Fruit fly (Drosophila melanogaster) whole organism, prepupa: Measurements from ENCODE around the gene CG45207.

ENCODE experiments used
- Blimp-1 ChIP-seq: fragments of 200-800 bp; sonication (Bioruptor generic); optimal IDR thresholded peaks from 3 replicates; lab custom pipeline; 2017; ENCODE audit warnings: missing biosample characterization, missing genetic modification characterization, mild to moderate bottlenecking, moderate library complexity, missing genetic modification reagents
- CG11294 ChIP-seq: fragments of 200-800 bp; sonication (Bioruptor generic); IDR thresholded peaks from 2 replicates; pipeline ENCODE4 v1.3.6; 2022; ENCODE audit warnings: missing biosample characterization, missing genetic modification characterization
- CG3919 ChIP-seq: fragments of 200-800 bp; sonication (Bioruptor generic); optimal IDR thresholded peaks from 3 replicates; lab custom pipeline; 2016; ENCODE audit warnings: missing biosample characterization, missing genetic modification characterization
- CG6163 ChIP-seq: fragments of 200-800 bp; sonication (Bioruptor generic); IDR thresholded peaks from 3 replicates; pipeline ENCODE4 v1.3.6; 2022; ENCODE audit warnings: missing biosample characterization, missing genetic modification characterization
- CG7368 ChIP-seq: fragments of 200-800 bp; sonication (Bioruptor generic); optimal IDR thresholded peaks from 3 replicates; lab custom pipeline; 2016; ENCODE audit warnings: missing biosample characterization, missing genetic modification characterization
- Gug ChIP-seq: fragments of 200-800 bp; sonication (Bioruptor generic); IDR thresholded peaks from 2 replicates; pipeline ENCODE4 v1.3.6; 2022; ENCODE audit warnings: missing biosample characterization, missing genetic modification characterization
- Hr4 ChIP-seq: fragments of 200-800 bp; sonication (Bioruptor generic); optimal IDR thresholded peaks from 3 replicates; lab custom pipeline; 2016; ENCODE audit warnings: missing biosample characterization, missing genetic modification characterization
- OdsH ChIP-seq: fragments of 200-800 bp; sonication (Bioruptor generic); optimal IDR thresholded peaks from 3 replicates; lab custom pipeline; 2016; ENCODE audit warnings: missing biosample characterization, missing genetic modification characterization
- Sox102F ChIP-seq: fragments of 200-800 bp; sonication (Bioruptor generic); optimal IDR thresholded peaks from 2 replicates; lab custom pipeline; 2016; ENCODE audit warnings: missing biosample characterization, mild to moderate bottlenecking, missing genetic modification characterization
- acj6 ChIP-seq: fragments of 200-800 bp; sonication (Bioruptor generic); optimal IDR thresholded peaks from 3 replicates; lab custom pipeline; 2016; ENCODE audit warnings: missing biosample characterization, missing genetic modification characterization
- esn ChIP-seq: fragments of 200-800 bp; sonication (Bioruptor generic); optimal IDR thresholded peaks from 2 replicates; lab custom pipeline; 2016; ENCODE audit warnings: missing biosample characterization, mild to moderate bottlenecking, missing genetic modification characterization, moderate library complexity
- svp ChIP-seq: fragments of 200-800 bp; sonication (Bioruptor generic); peaks from one replicate; lab custom pipeline; 2016; ENCODE audit warnings: missing biosample characterization, missing genetic modification characterization

dm6 chr3R:15744354-15744753, 30.8 kb downstream of the CG45207 start, which contains the start of gene CG4520:
- TF ChIP-seq Sox102F (GFP tag; lab: Kevin White, UChicago): no peak
- no peak for TF ChIP-seq svp
- no peak for TF ChIP-seq esn
- TF ChIP-seq CG3919 (GFP tag; lab: Kevin White, UChicago): no peak
- TF ChIP-seq Gug (GFP tag; lab: Robert Waterston, UW): no peak
- TF ChIP-seq CG6163 (GFP tag; lab: Robert Waterston, UW): no peak
- no peak for TF ChIP-seq Hr4 (GFP tag; lab: Kevin White, UChicago)
- TF ChIP-seq OdsH (GFP tag; lab: Kevin White, UChicago): no peak
- TF ChIP-seq CG11294 (GFP tag; lab: Robert Waterston, UW): no peak
- no peak for TF ChIP-seq Blimp-1 (GFP tag; lab: Kevin White, UChicago)
- no peak for TF ChIP-seq acj6 (GFP tag; lab: Kevin White, UChicago)
- no peak for TF ChIP-seq CG7368 (GFP tag; lab: Kevin White, UChicago)
